Fruit fly (Drosophila melanogaster) ovary, adult (tissue): Measurements from ENCODE around the gene CG13457.

Experiments used
- CG17801 ChIP-seq: fragments of 200-800 bp; optimal IDR thresholded peaks from 2 replicates; lab custom pipeline; 2019; ENCODE audit warnings: missing biosample characterization, mild to moderate bottlenecking, missing genetic modification characterization, moderate library complexity; ENCODE audit not compliant: partially characterized antibody

The CG13457 gene

DNA sequence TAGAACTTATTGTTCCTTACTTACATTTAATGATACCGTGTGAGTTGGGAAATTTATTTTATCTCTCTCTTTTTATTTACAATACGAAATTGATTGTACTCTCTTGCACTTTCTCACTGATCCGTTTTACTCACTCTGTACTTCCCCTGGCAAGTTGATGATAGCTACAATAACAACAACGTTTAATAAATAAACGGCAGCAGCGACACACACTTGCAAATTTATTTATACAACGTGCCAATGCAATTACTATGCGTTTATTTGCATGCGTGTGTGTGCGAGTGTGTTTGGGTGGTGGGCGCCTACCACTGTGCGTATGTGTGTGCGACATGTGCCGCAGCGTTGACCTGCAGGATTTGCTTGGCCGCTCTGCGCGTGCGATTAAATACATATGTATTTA lies 31.6 kb downstream of the CG13457 start:
- TF ChIP-seq CG17801 (GFP tag; lab: Kevin White, UChicago), result no peak

DNA sequence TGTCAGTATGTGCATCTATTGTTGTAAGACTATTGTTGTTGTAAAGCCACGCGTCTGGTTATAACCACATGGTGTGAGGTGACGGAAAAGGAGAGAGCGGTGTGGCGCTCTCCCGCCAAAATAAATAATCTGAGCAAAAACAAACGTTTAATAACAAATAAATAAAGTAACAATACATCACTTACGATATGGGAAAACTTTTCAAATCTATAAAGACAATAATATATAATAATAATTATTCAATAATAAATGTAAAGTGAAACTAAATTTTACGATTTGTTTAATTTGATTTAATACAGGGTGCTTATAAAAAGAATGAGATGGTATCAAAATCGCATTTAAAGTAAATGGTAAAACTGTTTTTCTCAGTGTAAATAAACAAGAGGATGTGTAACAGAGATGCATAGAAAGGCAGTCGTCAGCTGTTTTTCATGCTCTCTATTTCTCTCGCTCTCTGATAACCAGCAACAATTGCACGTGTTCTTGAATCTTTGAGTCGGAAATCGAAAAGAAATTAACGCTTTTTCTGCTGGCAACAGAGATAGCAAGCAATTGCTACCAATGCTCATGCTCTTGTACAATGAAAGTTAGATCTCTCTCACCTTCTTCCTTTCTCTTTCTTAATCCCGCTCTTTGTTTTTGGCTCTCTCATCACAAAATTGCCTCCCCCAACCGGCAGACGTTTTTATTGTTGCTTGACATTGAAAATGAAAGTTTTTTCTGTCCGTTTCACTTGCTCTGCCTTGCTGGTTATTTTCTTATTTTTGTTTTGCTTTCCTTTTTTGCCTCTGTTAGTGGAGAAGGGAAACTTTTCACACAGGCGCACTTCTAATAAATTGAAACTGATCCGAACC lies 32.3 kb downstream of the CG13457 start:
- TF ChIP-seq CG17801 (GFP tag; lab: Kevin White, UChicago), result peak; percentile 86

DNA sequence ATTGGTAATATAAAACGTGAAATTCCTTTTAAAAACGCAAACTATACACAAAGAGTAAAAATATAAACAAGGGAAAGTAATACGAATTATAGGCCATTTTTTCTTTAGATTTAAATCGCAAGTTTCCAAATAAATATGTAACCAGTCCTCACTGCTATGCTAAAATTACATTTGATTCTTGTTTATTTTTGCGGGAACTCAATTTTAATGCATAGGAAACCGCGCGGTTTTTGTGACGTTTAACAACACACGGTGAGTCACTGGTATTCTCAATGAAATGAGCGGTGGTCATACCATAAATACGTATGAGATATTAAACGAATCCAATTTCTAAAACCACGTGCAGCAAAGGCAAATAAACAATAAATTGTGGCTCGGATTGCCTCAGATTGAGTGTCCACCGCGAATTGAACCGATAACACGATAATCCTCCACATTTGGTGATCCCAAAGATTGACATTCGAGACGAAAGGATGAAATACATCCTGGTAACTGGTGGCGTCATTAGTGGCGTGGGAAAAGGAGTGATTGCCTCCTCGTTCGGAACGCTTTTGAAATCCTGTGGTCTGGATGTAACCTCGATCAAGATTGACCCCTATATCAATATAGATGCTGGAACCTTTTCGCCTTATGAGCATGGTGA lies 33.2 kb downstream of the CG13457 start, which contains the start of gene Ctps:
TSS of gene Ctps (plus strand) at position 37 of the 643 bp plus-strand sequence.
- no peak for TF ChIP-seq CG17801 (GFP tag; lab: Kevin White, UChicago)

DNA sequence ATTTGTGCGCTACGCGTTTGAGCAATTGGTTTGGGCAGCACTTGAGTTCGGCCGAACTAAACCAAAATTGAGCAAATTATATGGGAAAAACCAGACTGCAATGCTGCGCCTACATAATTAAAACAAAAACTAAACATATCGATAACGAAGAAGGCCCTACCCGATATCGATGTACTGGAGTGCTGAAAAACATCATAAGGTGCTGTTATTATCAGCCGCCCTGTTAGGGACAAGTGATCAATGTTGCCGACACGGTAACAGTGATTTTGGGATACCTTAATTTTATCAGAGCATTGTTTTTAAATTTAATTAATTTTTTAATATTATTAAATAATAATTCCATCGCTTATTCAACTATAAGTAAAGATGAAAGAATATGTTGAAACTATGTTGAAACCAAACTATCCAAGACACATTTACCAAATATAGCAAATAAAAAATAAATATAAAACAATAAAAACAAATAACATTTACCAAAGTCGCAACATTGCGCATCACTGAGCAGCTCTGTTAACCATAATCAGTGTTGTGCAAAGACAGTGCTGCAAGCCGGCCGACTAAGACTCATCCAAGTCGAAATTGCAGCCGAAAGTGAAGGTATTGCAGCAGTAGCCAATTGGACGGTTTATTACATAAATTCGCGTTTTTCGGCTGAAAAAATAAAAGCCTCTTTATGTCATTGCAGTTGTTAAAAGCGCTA lies 36.4 kb downstream of the CG13457 start, which contains the start of the genes sstn, Plp and GlyRS:
TSS of gene sstn (minus strand) at position 131 of the 700 bp plus-strand sequence.
TSS of gene Plp (minus strand) at position 136 of the 700 bp plus-strand sequence.
TSS of gene GlyRS (plus strand) at position 554 of the 700 bp plus-strand sequence.
- TF ChIP-seq CG17801 (GFP tag; lab: Kevin White, UChicago), result no peak

DNA sequence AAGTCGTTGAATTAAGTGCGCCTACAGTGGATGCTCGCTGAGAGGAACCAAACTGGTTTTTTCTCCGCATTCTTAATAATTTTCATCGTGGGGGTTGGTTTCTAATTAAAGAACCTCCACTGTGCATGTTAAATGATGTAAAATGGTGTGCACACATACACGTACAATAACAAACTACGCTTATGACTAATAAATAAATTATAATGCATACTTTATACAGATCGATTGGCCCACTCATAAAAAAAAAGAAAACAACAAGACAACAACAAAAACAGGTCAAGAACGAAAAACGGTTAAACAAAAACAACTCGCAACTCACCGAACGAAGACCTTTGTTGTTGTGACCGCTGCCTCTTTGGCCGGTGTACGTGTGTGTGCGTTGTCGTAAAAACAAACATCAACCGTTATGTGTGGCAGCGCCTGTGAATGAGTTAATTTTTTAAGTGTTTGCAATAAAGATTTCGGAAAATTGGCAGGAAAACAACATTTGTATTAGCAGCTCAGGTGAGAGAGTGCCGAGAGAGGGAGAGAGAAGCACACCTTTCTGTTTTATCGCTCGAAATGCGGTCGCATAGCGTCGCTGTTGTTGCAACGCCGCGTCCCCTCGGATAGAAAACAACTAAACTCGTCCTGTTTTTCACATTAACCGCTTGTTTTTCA lies 37.1 kb downstream of the CG13457 start:
- peak; percentile 44 for TF ChIP-seq CG17801 (GFP tag; lab: Kevin White, UChicago)

DNA sequence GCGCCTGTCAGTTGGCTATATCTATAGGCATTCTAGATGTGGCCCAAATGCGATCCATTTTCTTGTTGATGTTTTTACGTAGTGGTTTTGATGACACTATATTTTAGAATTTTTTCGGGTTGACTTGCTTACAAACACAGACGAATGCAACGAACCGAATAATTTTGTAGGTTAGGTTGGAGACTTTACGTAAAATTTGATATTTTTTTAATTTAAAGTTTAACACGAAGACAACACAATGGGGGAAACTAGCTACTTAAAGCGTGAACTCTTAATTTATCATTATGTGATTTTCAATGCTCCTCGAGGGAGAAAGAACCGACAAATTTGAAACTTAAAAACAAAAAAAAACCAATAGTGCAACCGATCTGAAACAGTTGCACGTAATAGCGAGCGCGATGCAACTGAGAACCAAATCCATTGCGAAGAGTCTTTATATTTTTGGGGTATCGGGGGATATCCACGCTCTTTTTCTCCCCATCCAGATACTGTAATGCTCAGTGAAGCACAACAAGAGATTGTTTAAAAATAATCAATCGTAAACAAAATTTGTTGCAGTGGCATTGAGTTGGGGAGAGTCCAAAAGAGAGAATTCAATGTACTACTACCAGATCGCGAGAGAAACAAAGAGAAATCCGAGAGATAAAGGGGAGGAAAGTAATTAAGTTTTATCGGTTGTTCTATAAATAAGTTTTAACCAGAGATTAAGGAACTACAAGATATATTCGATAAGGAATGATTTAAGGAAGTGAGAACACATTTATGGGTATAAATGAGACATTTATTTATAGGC lies 41.1 kb downstream of the CG13457 start:
- no peak for TF ChIP-seq CG17801 (GFP tag; lab: Kevin White, UChicago)

DNA sequence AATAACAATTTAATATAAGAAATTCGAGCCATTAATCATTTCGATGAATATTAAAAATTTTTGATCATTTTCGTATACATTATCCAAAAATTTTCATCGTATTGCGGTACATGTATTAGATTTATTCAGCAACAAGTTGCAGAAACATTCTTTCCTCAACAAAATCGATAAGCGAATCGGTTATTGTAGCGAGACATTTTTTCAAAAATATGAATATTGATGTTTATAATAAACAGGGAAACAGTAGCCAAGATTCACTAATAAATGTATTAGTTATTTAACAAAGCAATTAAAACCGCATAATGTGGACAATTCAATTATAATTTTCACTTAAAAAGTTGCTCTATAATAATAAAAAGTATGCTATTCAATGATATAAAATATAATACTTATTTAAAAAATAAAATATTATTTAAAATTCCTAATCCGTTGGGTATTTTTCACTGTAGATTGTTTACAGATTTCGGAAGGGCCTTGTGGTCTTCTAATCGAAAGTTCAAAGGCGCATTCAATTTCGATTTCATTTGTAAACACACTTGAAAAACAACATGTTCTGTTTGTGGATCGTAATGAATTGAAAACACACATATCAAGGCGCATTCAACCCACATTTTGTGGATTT lies 42.0 kb downstream of the CG13457 start:
- no peak for TF ChIP-seq CG17801 (GFP tag; lab: Kevin White, UChicago)

DNA sequence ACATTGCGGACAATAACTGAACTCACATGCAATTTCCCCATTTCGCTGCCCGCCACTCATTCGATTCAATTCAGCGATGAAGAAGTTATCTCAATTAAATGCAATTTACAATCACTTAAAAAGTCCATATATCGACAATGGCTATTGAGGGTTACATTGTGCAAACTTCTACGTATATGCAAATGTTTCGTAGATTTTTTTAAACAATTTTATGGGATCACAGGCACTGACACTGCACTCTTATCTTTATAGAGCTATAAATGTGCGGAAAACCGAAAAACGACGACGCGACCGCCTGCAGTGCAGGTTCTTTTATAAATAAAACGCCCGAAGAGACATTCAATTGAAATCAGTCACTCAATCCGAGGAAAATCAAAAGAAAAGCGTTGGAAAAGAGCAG lies 42.9 kb downstream of the CG13457 start:
- no peak for TF ChIP-seq CG17801 (GFP tag; lab: Kevin White, UChicago)

DNA sequence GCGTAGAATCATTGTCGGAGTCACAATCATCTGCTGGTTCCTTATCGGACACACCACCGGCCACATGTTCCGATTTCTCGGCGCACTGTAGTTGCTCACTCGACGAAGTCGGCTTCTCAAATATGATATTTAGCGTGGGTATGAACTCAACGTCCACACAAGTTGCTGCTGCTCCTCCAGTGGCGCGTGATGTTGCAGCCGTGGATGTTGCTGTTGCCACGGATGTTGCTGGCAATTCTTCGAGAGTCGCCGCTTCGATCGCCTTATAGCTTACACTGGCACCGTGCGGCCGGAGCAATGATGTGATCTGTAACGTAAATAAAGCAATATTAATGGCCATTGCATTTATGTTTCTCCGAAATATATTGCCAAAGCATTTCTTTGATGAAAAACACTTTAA lies 46.9 kb downstream of the CG13457 start:
- TF ChIP-seq CG17801 (GFP tag; lab: Kevin White, UChicago), result no peak

DNA sequence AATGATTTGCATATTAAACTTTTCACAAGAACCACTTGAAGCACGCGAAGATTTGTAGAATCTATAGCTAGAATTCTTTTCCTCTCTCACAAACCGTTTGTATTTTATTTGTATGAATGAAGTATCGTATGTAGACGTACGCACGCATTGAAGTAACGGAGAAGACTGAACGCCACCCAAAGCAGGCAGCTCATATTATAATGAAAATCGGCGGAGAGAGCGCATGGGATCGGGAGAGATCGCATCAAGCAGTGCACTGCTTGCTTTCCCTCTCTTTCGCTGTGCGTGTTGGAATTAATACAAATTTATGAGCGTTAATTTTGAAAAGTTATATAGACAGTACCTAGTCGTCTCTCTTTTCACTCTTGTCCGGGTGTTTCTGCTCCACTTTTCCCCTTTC lies 51.9 kb downstream of the CG13457 start:
- no peak for TF ChIP-seq CG17801 (GFP tag; lab: Kevin White, UChicago)

DNA sequence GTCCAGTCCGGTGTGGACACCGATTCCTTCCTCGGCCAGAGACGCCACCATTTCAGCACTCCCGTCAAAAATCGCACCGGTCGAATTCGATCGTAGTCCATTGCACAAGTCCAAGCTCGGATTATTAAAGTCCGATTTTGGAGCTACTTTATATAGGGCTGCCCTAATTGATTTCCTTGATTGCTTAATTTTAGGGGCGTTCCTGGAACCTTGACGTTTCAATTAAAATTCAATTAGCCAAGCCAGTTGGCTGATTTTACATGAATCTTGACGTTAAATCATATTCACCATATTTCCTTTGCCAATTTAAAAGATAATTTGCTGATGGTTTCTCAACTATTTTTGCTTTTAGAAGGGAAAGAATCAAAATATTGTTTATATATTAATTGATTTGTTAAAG lies 52.8 kb downstream of the CG13457 start, which contains the start of gene Or71a:
TSS of gene Or71a (minus strand) at position 101 of the 400 bp plus-strand sequence.
- no peak for TF ChIP-seq CG17801 (GFP tag; lab: Kevin White, UChicago)
